Worm (Caenorhabditis elegans) whole organism, L2 larva: ENCODE data around the gene F46C5.7.

ENCODE experiments used
- C34F6.9 ChIP-seq: fragments of 150-350 bp; optimal IDR thresholded peaks from 2 replicates; lab custom pipeline; 2014; ENCODE audit warnings: missing biosample characterization, missing genetic modification characterization
- R02D3.7 ChIP-seq: fragments of 150-350 bp; optimal IDR thresholded peaks from 2 replicates; lab custom pipeline; 2014; ENCODE audit warnings: missing biosample characterization, missing genetic modification characterization
- Y55F3AM.14 ChIP-seq: fragments of 200-800 bp; sonication (Bioruptor generic); optimal IDR thresholded peaks from 2 replicates; lab custom pipeline; 2018; ENCODE audit warnings: mild to moderate bottlenecking, missing genetic modification characterization, missing compliant biosample characterization
- ZK546.5 ChIP-seq: sonication (generic microtip); optimal IDR thresholded peaks from 2 replicates; lab custom pipeline; 2017; ENCODE audit warnings: missing biosample characterization, missing genetic modification characterization
- alr-1 ChIP-seq: fragments of 150-350 bp; optimal IDR thresholded peaks from 2 replicates; lab custom pipeline; 2014; ENCODE audit warnings: missing biosample characterization, missing genetic modification characterization
- aly-2 ChIP-seq: fragments of 150-350 bp; optimal IDR thresholded peaks from 2 replicates; lab custom pipeline; 2014; ENCODE audit warnings: missing biosample characterization, missing genetic modification characterization
- blmp-1 ChIP-seq: sonication (generic microtip); optimal IDR thresholded peaks from 2 replicates; lab custom pipeline; 2017; ENCODE audit warnings: missing genetic modification characterization, mild to moderate bottlenecking, missing compliant biosample characterization, antibody characterized with exemption, moderate library complexity; ENCODE audit not compliant: insufficient read depth
- ceh-82 ChIP-seq: fragments of 150-350 bp; optimal IDR thresholded peaks from 2 replicates; lab custom pipeline; 2014; ENCODE audit warnings: missing biosample characterization, missing genetic modification characterization
- crh-2 ChIP-seq: sonication (generic microtip); optimal IDR thresholded peaks from 2 replicates; lab custom pipeline; 2017; ENCODE audit warnings: missing biosample characterization, missing genetic modification characterization
- dmd-4 ChIP-seq: sonication (generic microtip); optimal IDR thresholded peaks from 2 replicates; lab custom pipeline; 2017; ENCODE audit warnings: missing biosample characterization, missing genetic modification characterization
- egl-27 ChIP-seq: sonication (generic microtip); optimal IDR thresholded peaks from 3 replicates; lab custom pipeline; 2017; ENCODE audit warnings: missing biosample characterization, missing genetic modification reagents, missing genetic modification characterization
- elt-1 ChIP-seq: fragments of 150-350 bp; optimal IDR thresholded peaks from 2 replicates; lab custom pipeline; 2014; ENCODE audit warnings: missing biosample characterization, missing genetic modification characterization
- elt-3 ChIP-seq: sonication (generic microtip); optimal IDR thresholded peaks from 2 replicates; lab custom pipeline; 2017; ENCODE audit warnings: missing biosample characterization, missing genetic modification characterization
- fos-1 ChIP-seq: fragments of 150-350 bp; optimal IDR thresholded peaks from 2 replicates; lab custom pipeline; 2014; ENCODE audit warnings: missing biosample characterization, missing genetic modification characterization
- gmeb-1 ChIP-seq: fragments of 150-350 bp; optimal IDR thresholded peaks from 2 replicates; lab custom pipeline; 2014; ENCODE audit warnings: missing biosample characterization, missing genetic modification characterization
- lin-11 ChIP-seq: fragments of 150-350 bp; sonication (generic microtip); optimal IDR thresholded peaks from 2 replicates; lab custom pipeline; 2014; ENCODE audit warnings: missing biosample characterization, missing genetic modification characterization, inconsistent platforms, mixed read lengths
- lin-13 ChIP-seq: fragments of 150-350 bp; optimal IDR thresholded peaks from 2 replicates; lab custom pipeline; 2014; ENCODE audit warnings: missing biosample characterization, missing genetic modification reagents, missing genetic modification characterization
- lin-39 ChIP-seq: fragments of 150-350 bp; optimal IDR thresholded peaks from 2 replicates; lab custom pipeline; 2014; ENCODE audit warnings: missing biosample characterization, missing genetic modification reagents, missing genetic modification characterization
- lsy-2 ChIP-seq, 2 experiments: fragments of 150-350 bp in 1 of 2; sonication (generic microtip) in 1 of 2; optimal IDR thresholded peaks; 2 replicates each; lab custom pipeline; 2014 to 2017; ENCODE audit warnings: missing biosample characterization in 2 of 2, missing genetic modification characterization in 2 of 2
- nhr-11 ChIP-seq: fragments of 150-350 bp; optimal IDR thresholded peaks from 2 replicates; lab custom pipeline; 2014; ENCODE audit warnings: missing biosample characterization, missing genetic modification characterization
- nhr-12 ChIP-seq: fragments of 150-350 bp; optimal IDR thresholded peaks from 2 replicates; lab custom pipeline; 2014; ENCODE audit warnings: missing biosample characterization, missing genetic modification characterization
- nhr-129 ChIP-seq: fragments of 150-350 bp; optimal IDR thresholded peaks from 2 replicates; lab custom pipeline; 2014; ENCODE audit warnings: missing biosample characterization, missing genetic modification characterization
- nhr-21 ChIP-seq: fragments of 150-350 bp; optimal IDR thresholded peaks from 2 replicates; lab custom pipeline; 2014; ENCODE audit warnings: missing biosample characterization, missing genetic modification characterization
- nhr-23 ChIP-seq: fragments of 150-350 bp; optimal IDR thresholded peaks from 2 replicates; lab custom pipeline; 2014; ENCODE audit warnings: missing biosample characterization, missing genetic modification reagents, missing genetic modification characterization
- nhr-25 ChIP-seq: fragments of 150-350 bp; sonication (generic microtip); optimal IDR thresholded peaks from 3 replicates; lab custom pipeline; 2014; ENCODE audit warnings: missing biosample characterization, missing genetic modification characterization
- peb-1 ChIP-seq: fragments of 150-350 bp; optimal IDR thresholded peaks from 2 replicates; lab custom pipeline; 2014; ENCODE audit warnings: missing biosample characterization, missing genetic modification characterization
- sem-4 ChIP-seq: fragments of 150-350 bp; optimal IDR thresholded peaks from 2 replicates; lab custom pipeline; 2014; ENCODE audit warnings: missing biosample characterization, missing genetic modification reagents, missing genetic modification characterization
- skn-1 ChIP-seq: sonication (generic microtip); optimal IDR thresholded peaks from 2 replicates; lab custom pipeline; 2017; ENCODE audit warnings: missing biosample characterization, missing genetic modification characterization
- sma-3 ChIP-seq: sonication (generic microtip); optimal IDR thresholded peaks from 2 replicates; lab custom pipeline; 2016; ENCODE audit warnings: missing genetic modification reagents, missing genetic modification characterization, missing compliant biosample characterization
- sma-9 ChIP-seq, 2 experiments: fragments of 150-350 bp in 1 of 2; sonication (generic microtip) in 1 of 2; optimal IDR thresholded peaks; 2 replicates each; lab custom pipeline; 2014 to 2016; ENCODE audit warnings: missing genetic modification characterization in 2 of 2, mild to moderate bottlenecking in 1 of 2, missing biosample characterization in 1 of 2, missing compliant biosample characterization in 1 of 2, missing genetic modification reagents in 1 of 2, moderate library complexity in 1 of 2
- snpc-4 ChIP-seq: fragments of 150-350 bp; optimal IDR thresholded peaks from 2 replicates; lab custom pipeline; 2014; ENCODE audit warnings: missing biosample characterization, missing genetic modification characterization
- unc-55 ChIP-seq: fragments of 150-350 bp; sonication (generic microtip); optimal IDR thresholded peaks from 3 replicates; lab custom pipeline; 2014; ENCODE audit warnings: missing biosample characterization, missing genetic modification reagents, missing genetic modification characterization
- zag-1 ChIP-seq: fragments of 150-350 bp; optimal IDR thresholded peaks from 2 replicates; lab custom pipeline; 2014; ENCODE audit warnings: missing biosample characterization, missing genetic modification characterization
- ztf-1 ChIP-seq: fragments of 200-800 bp; sonication (Bioruptor generic); conservative IDR thresholded peaks from 2 replicates; pipeline ENCODE4 v1.3.6; 2022; ENCODE audit warnings: missing genetic modification characterization, missing compliant biosample characterization
- ztf-11 ChIP-seq: sonication (generic microtip); optimal IDR thresholded peaks from 2 replicates; lab custom pipeline; 2017; ENCODE audit warnings: missing biosample characterization, missing genetic modification characterization
- ztf-4 ChIP-seq: fragments of 150-350 bp; optimal IDR thresholded peaks from 2 replicates; lab custom pipeline; 2014; ENCODE audit warnings: missing biosample characterization, missing genetic modification characterization

F46C5.7 gene

DNA sequence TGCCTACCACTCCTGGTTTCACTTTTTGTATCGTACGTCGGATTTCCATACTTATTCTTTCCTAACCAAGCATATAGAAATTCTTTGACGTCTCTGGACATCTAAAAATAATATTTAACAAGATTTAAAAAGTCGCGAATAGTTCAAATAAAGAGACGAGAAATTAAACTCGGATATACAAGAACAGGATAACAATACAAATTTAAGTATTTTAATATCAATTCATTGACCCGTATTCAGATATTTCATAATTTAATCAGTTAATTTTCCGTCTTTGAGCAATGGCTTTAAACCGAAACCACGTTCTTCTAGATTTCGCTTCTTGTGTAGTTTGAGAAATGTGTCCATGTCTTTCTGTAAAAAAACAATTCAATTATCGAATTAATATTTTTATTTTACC is 44.4 kb downstream of the F46C5.7 start, which contains the start of gene rha-1:
Gene rha-1, minus strand, starts transcription at position 101 of the 400 bp plus-strand sequence.
- TF ChIP-seq nhr-129 (tag; lab: Kevin White, UChicago) (no peak), nhr-11 (tag; lab: Kevin White, UChicago) (no peak), ceh-82 (tag; lab: Kevin White, UChicago) (no peak), nhr-25 (tag; lab: Kevin White, UChicago) (no peak), peb-1 (tag; lab: Kevin White, UChicago) (no peak), R02D3.7 (tag; lab: Kevin White, UChicago) (no peak), skn-1 (tag; lab: Kevin White, UChicago) (no peak), snpc-4 (tag; lab: Kevin White, UChicago) (no peak), ztf-1 (GFP tag; lab: Robert Waterston, UW) (no peak), lin-11 (tag; lab: Kevin White, UChicago) (no peak), lin-39 (no peak)

DNA sequence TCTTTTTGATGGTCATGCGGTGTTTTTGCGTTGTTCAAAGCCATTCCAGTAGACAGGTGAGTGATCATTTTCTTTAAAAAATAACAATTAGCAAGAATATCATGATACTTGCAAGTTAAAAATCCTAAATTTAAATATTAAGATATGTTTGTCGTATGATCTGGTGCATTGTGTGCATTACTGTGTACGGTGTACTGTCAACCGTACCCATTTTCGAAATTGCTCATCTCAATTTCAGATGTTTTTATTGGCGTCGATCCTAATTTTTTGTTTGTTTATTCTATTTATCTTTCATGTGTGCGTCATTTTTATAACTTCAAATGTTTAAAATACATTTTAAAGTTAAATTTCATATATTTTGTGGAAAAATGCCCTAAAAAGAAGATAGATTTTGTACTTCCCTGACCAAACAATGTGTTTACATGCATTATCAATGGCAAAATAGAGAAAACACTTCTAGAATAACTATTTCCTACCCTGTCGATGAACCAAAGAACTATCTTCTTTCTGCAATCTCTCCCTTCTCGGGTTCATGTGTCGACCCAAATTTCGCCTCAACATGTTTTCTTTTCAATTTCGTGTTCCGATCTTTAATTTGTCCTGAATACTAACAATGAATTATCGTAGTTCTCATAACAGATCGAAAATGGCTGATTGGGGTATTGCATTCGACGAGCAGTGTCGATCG is 45.3 kb downstream of the F46C5.7 start, which contains the start of the genes T07D4.5 and ddx-19:
Gene T07D4.5, minus strand, starts transcription at position 71 of the 688 bp plus-strand sequence.
Gene ddx-19, plus strand, starts transcription at position 638 of the 688 bp plus-strand sequence.
- TF ChIP-seq elt-1 (tag; lab: Kevin White, UChicago) (no peak), elt-3 (tag; lab: Kevin White, UChicago) (no peak), C34F6.9 (tag; lab: Kevin White, UChicago) (peak; percentile 67), aly-2 (no peak), nhr-129 (tag; lab: Kevin White, UChicago) (peak; percentile 24), lsy-2 (tag; optimal IDR thresholded peaks at IDR 0.05; lab: Kevin White, UChicago) (peak; percentile 89 to 98), crh-2 (tag; lab: Kevin White, UChicago) (peak; percentile 42), unc-55 (GFP tag; lab: Kevin White, UChicago) (peak; percentile 85), gmeb-1 (tag; lab: Kevin White, UChicago) (peak; percentile 29), sma-9 (GFP tag; optimal IDR thresholded peaks at IDR 0.05; lab: Kevin White, UChicago) (no peak), sma-9 (tag; optimal IDR thresholded peaks at IDR 0.05; lab: Kevin White, UChicago) (no peak), ztf-11 (tag; lab: Kevin White, UChicago) (no peak), fos-1 (tag; lab: Kevin White, UChicago) (peak; percentile 1), ZK546.5 (tag; lab: Kevin White, UChicago) (no peak), sma-3 (GFP tag; lab: Kevin White, UChicago) (peak; percentile 42), lin-13 (GFP tag; lab: Kevin White, UChicago) (peak; percentile 25), nhr-21 (peak; percentile 4)

DNA sequence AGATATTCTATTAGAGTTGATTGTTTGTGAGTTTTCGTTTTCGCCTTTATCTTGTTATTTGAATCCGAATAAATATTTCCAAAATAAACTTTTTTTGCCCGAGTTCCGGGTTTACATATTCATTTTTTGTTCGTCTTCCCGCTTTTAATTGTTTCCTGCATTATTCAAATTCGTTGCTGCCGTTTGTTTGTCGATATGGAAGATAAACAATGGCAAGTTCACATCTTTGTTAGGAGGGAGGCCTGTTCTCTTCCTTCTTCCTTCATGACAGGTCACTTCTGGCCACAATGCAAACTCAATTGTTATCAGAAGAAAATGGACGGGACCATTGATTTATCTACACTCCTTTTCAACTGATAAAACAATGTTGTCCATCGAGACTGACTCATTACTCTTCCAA is 50.5 kb downstream of the F46C5.7 start:
- TF ChIP-seq blmp-1 (tag; lab: Kevin White, UChicago): no peak
- no peak for TF ChIP-seq nhr-12 (tag; lab: Kevin White, UChicago)
- no peak for TF ChIP-seq R02D3.7 (tag; lab: Kevin White, UChicago)
- TF ChIP-seq ZK546.5 (tag; lab: Kevin White, UChicago): no peak
- TF ChIP-seq Y55F3AM.14 (GFP tag; lab: Kevin White, UChicago): no peak
- TF ChIP-seq crh-2 (tag; lab: Kevin White, UChicago): no peak
- no peak for TF ChIP-seq egl-27 (tag; lab: Kevin White, UChicago)
- no peak for TF ChIP-seq alr-1 (tag; lab: Kevin White, UChicago)
- no peak for TF ChIP-seq ztf-4
- no peak for TF ChIP-seq ztf-1 (GFP tag; lab: Robert Waterston, UW)
- no peak for TF ChIP-seq dmd-4
- TF ChIP-seq sem-4 (tag; lab: Kevin White, UChicago): no peak
- no peak for TF ChIP-seq nhr-23 (tag; lab: Kevin White, UChicago)
- TF ChIP-seq zag-1 (tag; lab: Kevin White, UChicago): no peak
- no peak for TF ChIP-seq nhr-11 (tag; lab: Kevin White, UChicago)
- no peak for TF ChIP-seq lin-13 (GFP tag; lab: Kevin White, UChicago)
